Worm (Caenorhabditis elegans) whole organism, L3 larva: Measurements from ENCODE around the gene F42F12.4.

Experiments
- R02D3.7 ChIP-seq: fragments of 150-350 bp; optimal IDR thresholded peaks from 2 replicates; lab custom pipeline; 2014; ENCODE audit warnings: missing biosample characterization, missing genetic modification characterization
- ZK546.5 ChIP-seq: sonication (generic microtip); optimal IDR thresholded peaks from 2 replicates; lab custom pipeline; 2017; ENCODE audit warnings: missing biosample characterization, missing genetic modification characterization
- aly-2 ChIP-seq: fragments of 150-350 bp; optimal IDR thresholded peaks from 2 replicates; lab custom pipeline; 2014; ENCODE audit warnings: missing biosample characterization, missing genetic modification characterization
- ama-1 ChIP-seq: fragments of 150-350 bp; optimal IDR thresholded peaks from 2 replicates; lab custom pipeline; 2018
- ceh-16 ChIP-seq: sonication (generic microtip); optimal IDR thresholded peaks from 2 replicates; lab custom pipeline; 2017; ENCODE audit warnings: missing biosample characterization, missing genetic modification characterization
- ceh-28 ChIP-seq: fragments of 150-350 bp; optimal IDR thresholded peaks from 2 replicates; lab custom pipeline; 2014; ENCODE audit warnings: missing biosample characterization, missing genetic modification reagents, missing genetic modification characterization
- ceh-82 ChIP-seq: fragments of 150-350 bp; optimal IDR thresholded peaks from 2 replicates; lab custom pipeline; 2014; ENCODE audit warnings: missing biosample characterization, missing genetic modification characterization
- ceh-9 ChIP-seq: sonication (generic microtip); optimal IDR thresholded peaks from 2 replicates; lab custom pipeline; 2018; ENCODE audit warnings: missing biosample characterization, missing genetic modification characterization
- egl-27 ChIP-seq: sonication (generic microtip); optimal IDR thresholded peaks from 4 replicates; lab custom pipeline; 2017; ENCODE audit warnings: missing biosample characterization, missing genetic modification reagents, missing genetic modification characterization
- egl-5 ChIP-seq: fragments of 150-350 bp; optimal IDR thresholded peaks from 2 replicates; lab custom pipeline; 2017; ENCODE audit warnings: missing biosample characterization, missing genetic modification reagents, missing genetic modification characterization, inconsistent platforms
- elt-1 ChIP-seq: fragments of 150-350 bp; optimal IDR thresholded peaks from 2 replicates; lab custom pipeline; 2014; ENCODE audit warnings: missing biosample characterization, missing genetic modification characterization
- elt-2 ChIP-seq: sonication (generic microtip); optimal IDR thresholded peaks from 2 replicates; lab custom pipeline; 2016; ENCODE audit warnings: missing genetic modification reagents, mild to moderate bottlenecking, missing genetic modification characterization, missing compliant biosample characterization
- elt-3 ChIP-seq, 3 experiments: fragments of 150-350 bp in 1 of 3; sonication (generic microtip) in 2 of 3; optimal IDR thresholded peaks; 2 replicates in 2 of 3; 4 replicates in 1 of 3; lab custom pipeline; 2014 to 2017; ENCODE audit warnings: missing biosample characterization in 3 of 3, missing genetic modification characterization in 3 of 3
- eor-1 ChIP-seq, 2 experiments: fragments of 150-350 bp; optimal IDR thresholded peaks; 2 replicates each; lab custom pipeline; 2014 to 2018; ENCODE audit warnings: missing biosample characterization in 2 of 2, missing genetic modification characterization in 2 of 2
- fkh-10 ChIP-seq: sonication (generic microtip); optimal IDR thresholded peaks from 2 replicates; lab custom pipeline; 2017; ENCODE audit warnings: missing biosample characterization, missing genetic modification reagents, missing genetic modification characterization
- fkh-2 ChIP-seq: fragments of 150-350 bp; optimal IDR thresholded peaks from 2 replicates; lab custom pipeline; 2014; ENCODE audit warnings: missing biosample characterization, missing genetic modification reagents, missing genetic modification characterization
- hmg-11 ChIP-seq: sonication (generic microtip); optimal IDR thresholded peaks from 2 replicates; lab custom pipeline; 2016; ENCODE audit warnings: missing genetic modification characterization, missing compliant biosample characterization
- jun-1 ChIP-seq: fragments of 150-350 bp; optimal IDR thresholded peaks from 2 replicates; lab custom pipeline; 2014; ENCODE audit warnings: missing biosample characterization, missing genetic modification reagents, missing genetic modification characterization
- lin-15B ChIP-seq: fragments of 150-350 bp; optimal IDR thresholded peaks from 2 replicates; lab custom pipeline; 2014; ENCODE audit warnings: missing biosample characterization, missing genetic modification characterization
- lin-39 ChIP-seq: fragments of 150-350 bp; optimal IDR thresholded peaks from 2 replicates; lab custom pipeline; 2018; ENCODE audit warnings: missing biosample characterization, missing genetic modification reagents, missing genetic modification characterization
- lsy-12 ChIP-seq: sonication (generic microtip); optimal IDR thresholded peaks from 2 replicates; lab custom pipeline; 2016; ENCODE audit warnings: mild to moderate bottlenecking, missing genetic modification characterization, missing compliant biosample characterization
- mml-1 ChIP-seq: fragments of 150-350 bp; sonication (generic microtip); optimal IDR thresholded peaks from 3 replicates; lab custom pipeline; 2014; ENCODE audit warnings: missing biosample characterization, missing genetic modification characterization
- nfya-1 ChIP-seq: sonication (generic microtip); optimal IDR thresholded peaks from 2 replicates; lab custom pipeline; 2017; ENCODE audit warnings: missing genetic modification characterization, mild to moderate bottlenecking, missing compliant biosample characterization, antibody characterized with exemption, moderate library complexity; ENCODE audit not compliant: insufficient read depth
- nhr-11 ChIP-seq: fragments of 150-350 bp; optimal IDR thresholded peaks from 2 replicates; lab custom pipeline; 2014; ENCODE audit warnings: missing biosample characterization, missing genetic modification characterization
- nhr-23 ChIP-seq: fragments of 150-350 bp; optimal IDR thresholded peaks from 2 replicates; lab custom pipeline; 2014; ENCODE audit warnings: missing biosample characterization, missing genetic modification reagents, missing genetic modification characterization
- nhr-237 ChIP-seq: fragments of 150-350 bp; optimal IDR thresholded peaks from 2 replicates; lab custom pipeline; 2014; ENCODE audit warnings: missing biosample characterization, missing genetic modification characterization
- nhr-25 ChIP-seq: sonication (generic microtip); optimal IDR thresholded peaks from 2 replicates; lab custom pipeline; 2017; ENCODE audit warnings: missing biosample characterization, missing genetic modification characterization
- nhr-43 ChIP-seq: sonication (generic microtip); optimal IDR thresholded peaks from 2 replicates; lab custom pipeline; 2016; ENCODE audit warnings: mild to moderate bottlenecking, missing genetic modification characterization, missing compliant biosample characterization; ENCODE audit not compliant: poor library complexity, severe bottlenecking
- nhr-67 ChIP-seq: fragments of 150-350 bp; optimal IDR thresholded peaks from 2 replicates; lab custom pipeline; 2014; ENCODE audit warnings: missing biosample characterization, missing genetic modification characterization
- nhr-76 ChIP-seq: fragments of 150-350 bp; sonication (generic microtip); optimal IDR thresholded peaks from 5 replicates; lab custom pipeline; 2014; ENCODE audit warnings: missing biosample characterization, missing genetic modification characterization
- nhr-77 ChIP-seq: fragments of 150-350 bp; optimal IDR thresholded peaks from 2 replicates; lab custom pipeline; 2014; ENCODE audit warnings: missing biosample characterization, missing genetic modification characterization
- pha-4 ChIP-seq: fragments of 150-350 bp; optimal IDR thresholded peaks from 2 replicates; lab custom pipeline; 2014; ENCODE audit warnings: missing biosample characterization, missing genetic modification reagents, missing genetic modification characterization
- pqm-1 ChIP-seq: fragments of 150-350 bp; optimal IDR thresholded peaks from 2 replicates; lab custom pipeline; 2017; ENCODE audit warnings: missing biosample characterization, missing genetic modification characterization, inconsistent platforms
- sea-2 ChIP-seq: fragments of 150-350 bp; sonication (generic microtip); optimal IDR thresholded peaks from 4 replicates; lab custom pipeline; 2014; ENCODE audit warnings: missing biosample characterization, missing genetic modification reagents, missing genetic modification characterization
- skn-1 ChIP-seq: fragments of 150-350 bp; optimal IDR thresholded peaks from 2 replicates; lab custom pipeline; 2014; ENCODE audit warnings: missing biosample characterization, missing genetic modification characterization
- snpc-4 ChIP-seq: fragments of 150-350 bp; optimal IDR thresholded peaks from 2 replicates; lab custom pipeline; 2014; ENCODE audit warnings: missing biosample characterization, missing genetic modification characterization
- tbx-2 ChIP-seq: sonication (generic microtip); optimal IDR thresholded peaks from 2 replicates; lab custom pipeline; 2016; ENCODE audit warnings: mild to moderate bottlenecking, missing genetic modification characterization, missing compliant biosample characterization
- unc-39 ChIP-seq: sonication (generic microtip); optimal IDR thresholded peaks from 4 replicates; lab custom pipeline; 2017; ENCODE audit warnings: missing biosample characterization, missing genetic modification characterization
- unc-62 ChIP-seq: fragments of 150-350 bp; sonication (generic microtip); optimal IDR thresholded peaks from 4 replicates; lab custom pipeline; 2014; ENCODE audit warnings: missing biosample characterization, missing genetic modification reagents, missing genetic modification characterization
- zag-1 ChIP-seq: fragments of 150-350 bp; optimal IDR thresholded peaks from 2 replicates; lab custom pipeline; 2014; ENCODE audit warnings: missing biosample characterization, missing genetic modification characterization
- ztf-11 ChIP-seq: fragments of 150-350 bp; optimal IDR thresholded peaks from 2 replicates; lab custom pipeline; 2014; ENCODE audit warnings: missing biosample characterization, missing genetic modification characterization
- ztf-4 ChIP-seq: fragments of 150-350 bp; optimal IDR thresholded peaks from 2 replicates; lab custom pipeline; 2014; ENCODE audit warnings: missing biosample characterization, missing genetic modification characterization

Gene F42F12.4

DNA sequence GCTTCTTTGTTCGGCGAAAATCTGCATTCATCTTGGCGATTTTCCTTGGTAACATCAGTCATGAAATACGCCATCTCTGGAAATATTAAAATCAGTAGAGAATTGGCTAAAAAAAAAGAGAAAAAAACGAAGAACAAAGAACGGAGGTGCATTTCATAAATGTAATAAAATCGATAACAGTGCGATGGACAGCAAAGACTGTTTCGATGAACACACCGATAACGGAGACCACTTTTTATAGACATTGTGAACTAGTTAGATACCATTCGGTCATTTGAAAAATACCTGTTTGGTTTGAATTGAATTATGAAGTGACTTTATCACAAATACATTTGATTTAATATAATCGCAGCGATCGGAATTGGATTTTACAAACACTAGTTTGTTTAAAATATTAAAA, at the start of gene F42F12.4:
TSS of gene F42F12.4 (minus strand) at position 76 of the 400 bp plus-strand sequence.
- TF ChIP-seq zag-1 (tag; lab: Kevin White, UChicago) (no peak), ceh-28 (tag; lab: Kevin White, UChicago) (peak; percentile 63), ztf-11 (tag; lab: Kevin White, UChicago) (no peak), ztf-4 (no peak), snpc-4 (tag; lab: Kevin White, UChicago) (no peak), elt-1 (no peak), ceh-82 (no peak), elt-2 (tag; lab: Kevin White, UChicago) (peak; percentile 29), eor-1 (tag; optimal IDR thresholded peaks at IDR 0.05; lab: Kevin White, UChicago) (no peak), pqm-1 (tag; lab: Kevin White, UChicago) (peak; percentile 3), nhr-76 (no peak)

DNA sequence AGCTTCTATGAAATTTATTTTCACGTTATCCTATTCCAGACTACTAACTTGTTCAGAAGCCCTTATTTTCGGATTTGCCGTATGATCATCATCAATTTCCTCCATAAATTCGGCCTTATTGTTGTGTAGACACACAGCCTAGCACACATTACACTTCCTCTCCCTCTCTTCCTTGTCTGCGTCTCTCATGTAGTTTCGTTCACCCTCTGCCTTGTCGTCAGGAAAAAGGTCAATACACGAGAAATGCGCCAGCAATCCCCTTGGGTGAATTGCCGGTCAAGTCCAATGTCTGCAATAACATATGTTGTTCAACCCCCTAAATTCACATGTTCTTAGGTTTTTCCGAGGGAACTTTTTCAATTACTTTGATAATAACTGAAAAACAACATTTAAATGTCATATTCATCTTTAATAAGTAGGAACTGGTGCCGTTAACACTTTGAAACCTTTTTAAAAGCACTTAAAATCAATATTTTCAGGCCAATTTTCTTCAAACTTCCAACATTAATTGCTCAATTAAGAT, 41.1 kb upstream of the F42F12.4 start, which contains the start of gene F17E5.2:
TSS of gene F17E5.2 (plus strand) at position 473 of the 523 bp plus-strand sequence.
- TF ChIP-seq unc-62 (GFP tag; lab: Kevin White, UChicago) (peak; percentile 20), lsy-12 (tag; lab: Kevin White, UChicago) (peak; percentile 86), elt-3 (tag; optimal IDR thresholded peaks at IDR 0.05; lab: Kevin White, UChicago) (peak in 2 of 3 experiments; percentile 65 to 76), pqm-1 (tag; lab: Kevin White, UChicago) (peak; percentile 65), unc-39 (no peak), ceh-82 (peak; percentile 75), ceh-28 (tag; lab: Kevin White, UChicago) (peak; percentile 86), skn-1 (tag; lab: Kevin White, UChicago) (peak; percentile 79), nhr-67 (tag; lab: Kevin White, UChicago) (no peak), egl-27 (tag; lab: Kevin White, UChicago) (peak; percentile 59), R02D3.7 (tag; lab: Kevin White, UChicago) (peak; percentile 59), lin-15B (peak; percentile 80), fkh-10 (GFP tag; lab: Kevin White, UChicago) (peak; percentile 82), tbx-2 (peak; percentile 91), lin-39 (tag; lab: Kevin White, UChicago) (peak; percentile 97), pha-4 (tag; lab: Kevin White, UChicago) (peak; percentile 97), egl-5 (tag; lab: Kevin White, UChicago) (peak; percentile 95), elt-1 (peak; percentile 75), nhr-23 (peak; percentile 97), mml-1 (tag; lab: Kevin White, UChicago) (no peak), ZK546.5 (tag; lab: Kevin White, UChicago) (no peak), hmg-11 (tag; lab: Kevin White, UChicago) (peak; percentile 96), nhr-25 (tag; lab: Kevin White, UChicago) (peak; percentile 99), snpc-4 (tag; lab: Kevin White, UChicago) (peak; percentile 92), nhr-11 (tag; lab: Kevin White, UChicago) (peak; percentile 77), nhr-76 (peak; percentile 14), jun-1 (tag; lab: Kevin White, UChicago) (peak; percentile 85), elt-2 (tag; lab: Kevin White, UChicago) (peak; percentile 77), nfya-1 (peak; percentile 92), fkh-2 (no peak), ceh-9 (tag; lab: Kevin White, UChicago) (no peak), ztf-11 (tag; lab: Kevin White, UChicago) (no peak), ama-1 (lab: Kevin White, UChicago) (peak; percentile 46), ztf-4 (peak; percentile 30), nhr-43 (tag; lab: Kevin White, UChicago) (peak; percentile 87), aly-2 (no peak), nhr-77 (peak; percentile 85), sea-2 (peak; percentile 10)
- TF ChIP-seq, all 47 proteins: peak for 30

ce11 chrX:12391380-12391779, 38.6 kb upstream of the F42F12.4 start, which contains the start of gene nekl-3:
nekl-3 (minus strand) TSS chrX:12391480.
- TF ChIP-seq sea-2 (no peak), nhr-237 (tag; lab: Kevin White, UChicago) (no peak), R02D3.7 (tag; lab: Kevin White, UChicago) (no peak), ztf-4 (no peak), aly-2 (no peak), nhr-76 (no peak), pqm-1 (tag; lab: Kevin White, UChicago) (no peak), ceh-16 (tag; lab: Kevin White, UChicago) (no peak), ZK546.5 (tag; lab: Kevin White, UChicago) (no peak), ceh-28 (tag; lab: Kevin White, UChicago) (no peak), tbx-2 (no peak), lin-15B (no peak), unc-39 (no peak), egl-27 (tag; lab: Kevin White, UChicago) (no peak), pha-4 (tag; lab: Kevin White, UChicago) (no peak), elt-2 (tag; lab: Kevin White, UChicago) (no peak), egl-5 (tag; lab: Kevin White, UChicago) (no peak), ceh-82 (no peak), fkh-10 (GFP tag; lab: Kevin White, UChicago) (no peak)
